Fruit fly (Drosophila melanogaster) whole organism, embryonic: Measurements from ENCODE around the gene CG42795.

ENCODE experiments used
- Bgb ChIP-seq: fragments of 200-800 bp; sonication (Bioruptor generic); IDR thresholded peaks from 2 replicates; pipeline ENCODE4 v1.3.6; 2022; ENCODE audit warnings: missing biosample characterization, missing genetic modification characterization; ENCODE audit not compliant: partially characterized antibody
- CG1024 ChIP-seq: fragments of 200-800 bp; sonication (Bioruptor generic); IDR thresholded peaks from 2 replicates; pipeline ENCODE4 v1.3.6; 2022; ENCODE audit warnings: missing biosample characterization, missing genetic modification characterization
- CG10565 ChIP-seq: fragments of 200-800 bp; sonication (Bioruptor generic); optimal IDR thresholded peaks from 3 replicates; lab custom pipeline; 2016; ENCODE audit warnings: missing biosample characterization, mild to moderate bottlenecking, missing genetic modification characterization
- CG10959 ChIP-seq: fragments of 200-800 bp; sonication (Bioruptor generic); IDR thresholded peaks from 2 replicates; pipeline ENCODE4 v1.3.6; 2022; ENCODE audit warnings: missing biosample characterization, missing genetic modification characterization
- CG12219 ChIP-seq: fragments of 200-800 bp; sonication (Bioruptor generic); optimal IDR thresholded peaks from 3 replicates; lab custom pipeline; 2018; ENCODE audit warnings: missing biosample characterization, mild to moderate bottlenecking, missing genetic modification characterization
- CG12299 ChIP-seq: fragments of 200-800 bp; sonication (Bioruptor generic); optimal IDR thresholded peaks from 2 replicates; lab custom pipeline; 2018; ENCODE audit warnings: missing biosample characterization, mild to moderate bottlenecking, missing genetic modification characterization
- CG1233 ChIP-seq: fragments of 200-800 bp; sonication (Bioruptor generic); optimal IDR thresholded peaks from 4 replicates; lab custom pipeline; 2018; ENCODE audit warnings: missing biosample characterization, mild to moderate bottlenecking, missing genetic modification characterization
- CG14667 ChIP-seq: fragments of 200-800 bp; sonication (Bioruptor generic); IDR thresholded peaks from 2 replicates; pipeline ENCODE4 v1.3.6; 2022; ENCODE audit warnings: missing biosample characterization, missing genetic modification characterization
- CG14860 ChIP-seq: fragments of 200-800 bp; sonication (Bioruptor generic); IDR thresholded peaks from 3 replicates; pipeline ENCODE4 v1.3.6; 2022; ENCODE audit warnings: missing biosample characterization, missing genetic modification characterization; ENCODE audit not compliant: partially characterized antibody
- CG14965 ChIP-seq: fragments of 200-800 bp; sonication (Bioruptor generic); optimal IDR thresholded peaks from 2 replicates; lab custom pipeline; 2016; ENCODE audit warnings: missing biosample characterization, missing genetic modification characterization, borderline replicate concordance
- CG16779 ChIP-seq: fragments of 200-800 bp; sonication (Bioruptor generic); IDR thresholded peaks from 2 replicates; pipeline ENCODE4 v1.3.6; 2022; ENCODE audit warnings: missing biosample characterization, missing genetic modification characterization
- CG17802 ChIP-seq: fragments of 200-800 bp; sonication (Bioruptor generic); optimal IDR thresholded peaks from 2 replicates; lab custom pipeline; 2018; ENCODE audit warnings: missing biosample characterization, mild to moderate bottlenecking, missing genetic modification characterization, moderate library complexity
- CG18262 ChIP-seq: fragments of 200-800 bp; optimal IDR thresholded peaks from 3 replicates; lab custom pipeline; 2019; ENCODE audit warnings: missing biosample characterization, mild to moderate bottlenecking, missing genetic modification characterization, moderate library complexity
- CG1832 ChIP-seq: fragments of 200-800 bp; sonication (Bioruptor generic); optimal IDR thresholded peaks from 2 replicates; lab custom pipeline; 2017; ENCODE audit warnings: missing biosample characterization, mild to moderate bottlenecking, missing genetic modification characterization, inconsistent platforms
- CG18599 ChIP-seq: fragments of 200-800 bp; sonication (Bioruptor generic); optimal IDR thresholded peaks from 3 replicates; lab custom pipeline; 2017; ENCODE audit warnings: missing biosample characterization, missing genetic modification characterization, mild to moderate bottlenecking, moderate library complexity, missing genetic modification reagents
- CG3163 ChIP-seq: fragments of 200-800 bp; sonication (Bioruptor generic); optimal IDR thresholded peaks from 3 replicates; lab custom pipeline; 2016; ENCODE audit warnings: missing biosample characterization, missing genetic modification characterization
- CG4404 ChIP-seq: fragments of 200-800 bp; sonication (Bioruptor generic); IDR thresholded peaks from 2 replicates; pipeline ENCODE4 v1.3.6; 2022; ENCODE audit warnings: missing biosample characterization, missing genetic modification characterization
- CG5953 ChIP-seq: fragments of 200-800 bp; sonication (Bioruptor generic); IDR thresholded peaks from 2 replicates; pipeline ENCODE4 v1.3.6; 2022; ENCODE audit warnings: missing biosample characterization, missing genetic modification characterization
- CG7745 ChIP-seq: fragments of 200-800 bp; sonication (Bioruptor generic); optimal IDR thresholded peaks from 2 replicates; lab custom pipeline; 2018; ENCODE audit warnings: missing biosample characterization, mild to moderate bottlenecking, missing genetic modification characterization, moderate library complexity
- CG9932 ChIP-seq: fragments of 200-800 bp; sonication (Bioruptor generic); IDR thresholded peaks from 2 replicates; pipeline ENCODE4 v1.3.6; 2022; ENCODE audit warnings: missing biosample characterization, missing genetic modification characterization
- Deaf1 ChIP-seq: fragments of 200-800 bp; optimal IDR thresholded peaks from 3 replicates; lab custom pipeline; 2019; ENCODE audit warnings: missing biosample characterization, mild to moderate bottlenecking, missing genetic modification characterization, moderate library complexity
- Doc2 ChIP-seq: fragments of 200-800 bp; sonication (Bioruptor generic); IDR thresholded peaks from 2 replicates; pipeline ENCODE4 v1.3.6; 2022; ENCODE audit warnings: missing biosample characterization, missing genetic modification characterization
- E2f1 ChIP-seq: fragments of 200-800 bp; sonication (Bioruptor generic); IDR thresholded peaks from 2 replicates; pipeline ENCODE4 v1.3.6; 2022; ENCODE audit warnings: missing biosample characterization, missing genetic modification characterization
- Fer1 ChIP-seq: fragments of 200-800 bp; sonication (Bioruptor generic); optimal IDR thresholded peaks from 2 replicates; lab custom pipeline; 2017; ENCODE audit warnings: missing biosample characterization, mild to moderate bottlenecking, missing genetic modification characterization
- GATAe ChIP-seq: fragments of 200-800 bp; sonication (Bioruptor generic); conservative IDR thresholded peaks from 2 replicates; pipeline ENCODE4 v1.3.6; 2022; ENCODE audit warnings: missing biosample characterization, missing genetic modification characterization
- Hr51 ChIP-seq, 2 experiments: fragments of 200-800 bp; sonication (Bioruptor generic); optimal IDR thresholded peaks; 2 replicates in 1 of 2; 3 replicates in 1 of 2; lab custom pipeline; 2016 to 2018; ENCODE audit warnings: missing biosample characterization in 2 of 2, missing genetic modification characterization in 2 of 2, mild to moderate bottlenecking in 1 of 2, moderate library complexity in 1 of 2
- Meics ChIP-seq: fragments of 200-800 bp; sonication (Bioruptor generic); optimal IDR thresholded peaks from 2 replicates; lab custom pipeline; 2017; ENCODE audit warnings: missing biosample characterization, mild to moderate bottlenecking, missing genetic modification characterization
- Mrtf ChIP-seq: fragments of 200-800 bp; sonication (Bioruptor generic); IDR thresholded peaks from 3 replicates; pipeline ENCODE4 v1.3.6; 2022; ENCODE audit warnings: missing biosample characterization, missing genetic modification characterization
- NFAT ChIP-seq: fragments of 200-800 bp; sonication (Bioruptor generic); IDR thresholded peaks from 2 replicates; pipeline ENCODE4 v1.3.6; 2022; ENCODE audit warnings: missing biosample characterization, missing genetic modification characterization
- Opbp ChIP-seq: fragments of 200-800 bp; sonication (Bioruptor generic); IDR thresholded peaks from 3 replicates; pipeline ENCODE4 v1.3.6; 2022; ENCODE audit warnings: missing biosample characterization, missing genetic modification characterization; ENCODE audit not compliant: partially characterized antibody
- aop ChIP-seq: fragments of 200-800 bp; sonication (Bioruptor generic); IDR thresholded peaks from 2 replicates; pipeline ENCODE4 v1.3.6; 2022; ENCODE audit warnings: missing biosample characterization, missing genetic modification characterization
- ara ChIP-seq: fragments of 200-800 bp; sonication (Bioruptor generic); IDR thresholded peaks from 2 replicates; pipeline ENCODE4 v1.3.6; 2022; ENCODE audit warnings: missing biosample characterization, missing genetic modification characterization
- bsh ChIP-seq, 2 experiments: fragments of 200-800 bp; sonication (Bioruptor generic); optimal IDR thresholded peaks; 2 replicates each; lab custom pipeline; 2017 to 2018; ENCODE audit warnings: mild to moderate bottlenecking in 2 of 2, missing biosample characterization in 2 of 2, missing genetic modification characterization in 2 of 2, moderate library complexity in 1 of 2
- chif ChIP-seq, 2 experiments: fragments of 200-800 bp; sonication (Bioruptor generic); optimal IDR thresholded peaks; 3 replicates each; lab custom pipeline; 2016; ENCODE audit warnings: missing biosample characterization in 2 of 2, missing genetic modification characterization in 2 of 2
- eyg ChIP-seq: fragments of 200-800 bp; sonication (Bioruptor generic); optimal IDR thresholded peaks from 3 replicates; lab custom pipeline; 2016; ENCODE audit warnings: missing biosample characterization, missing genetic modification characterization
- fd64A ChIP-seq: fragments of 200-800 bp; sonication (Bioruptor generic); optimal IDR thresholded peaks from 3 replicates; lab custom pipeline; 2018; ENCODE audit warnings: missing biosample characterization, mild to moderate bottlenecking, missing genetic modification characterization
- gfzf ChIP-seq: fragments of 200-800 bp; sonication (Bioruptor generic); optimal IDR thresholded peaks from 2 replicates; lab custom pipeline; 2016; ENCODE audit warnings: missing biosample characterization, mild to moderate bottlenecking, missing genetic modification characterization, moderate library complexity
- h ChIP-seq: fragments of >200 bp; optimal IDR thresholded peaks from 2 replicates; lab custom pipeline; 2017
- hkb ChIP-seq, 2 experiments: fragments of 200-800 bp in 1 of 2; fragments of >200 bp in 1 of 2; sonication (Bioruptor generic) in 1 of 2; IDR thresholded peaks in 1 of 2; optimal IDR thresholded peaks in 1 of 2; 2 replicates each; pipeline versions ENCODE4 v1.3.6 to Lab custom; 2017 to 2022; ENCODE audit warnings: missing biosample characterization in 1 of 2, missing genetic modification characterization in 1 of 2
- kay ChIP-seq: fragments of 200-800 bp; sonication (Bioruptor generic); optimal IDR thresholded peaks from 2 replicates; lab custom pipeline; 2016; ENCODE audit warnings: missing biosample characterization, missing genetic modification characterization
- mld ChIP-seq: fragments of 200-800 bp; sonication (Bioruptor generic); IDR thresholded peaks from 3 replicates; pipeline ENCODE4 v1.3.6; 2022; ENCODE audit warnings: missing biosample characterization, missing genetic modification characterization; ENCODE audit not compliant: partially characterized antibody
- onecut ChIP-seq: fragments of 200-800 bp; sonication (Bioruptor generic); IDR thresholded peaks from 2 replicates; pipeline ENCODE4 v1.3.6; 2022; ENCODE audit warnings: missing biosample characterization, missing genetic modification characterization
- pnt ChIP-seq: fragments of 200-800 bp; sonication (Bioruptor generic); optimal IDR thresholded peaks from 3 replicates; lab custom pipeline; 2016; ENCODE audit warnings: missing biosample characterization, missing genetic modification characterization
- ro ChIP-seq: fragments of 200-800 bp; sonication (Bioruptor generic); IDR thresholded peaks from 2 replicates; pipeline ENCODE4 v1.3.6; 2022; ENCODE audit warnings: missing biosample characterization, missing genetic modification characterization
- row ChIP-seq: fragments of 200-800 bp; sonication (Bioruptor generic); IDR thresholded peaks from 3 replicates; pipeline ENCODE4 v1.3.6; 2022; ENCODE audit warnings: missing biosample characterization, missing genetic modification characterization
- so ChIP-seq: fragments of 200-800 bp; sonication (Bioruptor generic); IDR thresholded peaks from 3 replicates; pipeline ENCODE4 v1.3.6; 2022; ENCODE audit warnings: missing biosample characterization, missing genetic modification characterization
- stc ChIP-seq: fragments of 200-800 bp; sonication (Bioruptor generic); IDR thresholded peaks from 2 replicates; pipeline ENCODE4 v1.3.6; 2022; ENCODE audit warnings: missing biosample characterization, missing genetic modification characterization
- tll ChIP-seq, 2 experiments: fragments of 200-800 bp in 1 of 2; fragments of >200 bp in 1 of 2; sonication (Bioruptor generic) in 1 of 2; optimal IDR thresholded peaks; 2 replicates each; lab custom pipeline; 2017 to 2019; ENCODE audit warnings: missing biosample characterization in 2 of 2, missing genetic modification characterization in 2 of 2, mild to moderate bottlenecking in 1 of 2, moderate library complexity in 1 of 2
- unpg ChIP-seq: fragments of 200-800 bp; sonication (Bioruptor generic); optimal IDR thresholded peaks from 3 replicates; lab custom pipeline; 2018; ENCODE audit warnings: missing biosample characterization, mild to moderate bottlenecking, missing genetic modification characterization, moderate library complexity
- wdn ChIP-seq: fragments of 200-800 bp; sonication (Bioruptor generic); IDR thresholded peaks from 2 replicates; pipeline ENCODE4 v1.3.6; 2022; ENCODE audit warnings: missing biosample characterization, missing genetic modification characterization
- wor ChIP-seq: fragments of 200-800 bp; sonication (Bioruptor generic); IDR thresholded peaks from 2 replicates; pipeline ENCODE4 v1.3.6; 2022; ENCODE audit warnings: missing biosample characterization, missing genetic modification characterization

CG42795 gene

dm6 chr3R:10261800-10262199 is 36.3 kb downstream of the CG42795 start, which contains the start of the genes Sirt6 and pont (continued):
- TF ChIP-seq ara (GFP tag; lab: Robert Waterston, UW): no peak
- no peak for TF ChIP-seq ro (GFP tag; lab: Robert Waterston, UW)
- peak; percentile 92 for TF ChIP-seq CG12299
- TF ChIP-seq CG16779 (GFP tag; lab: Robert Waterston, UW): no peak
- TF ChIP-seq wdn: no peak
- no peak for TF ChIP-seq CG14965 (GFP tag; lab: Kevin White, UChicago)
- TF ChIP-seq CG3163 (GFP tag; lab: Kevin White, UChicago): peak; percentile 8
- TF ChIP-seq CG10959: no peak
- peak; percentile 94 for TF ChIP-seq CG1233 (GFP tag; lab: Kevin White, UChicago)
- peak; percentile 91 for TF ChIP-seq Fer1
- TF ChIP-seq CG7745: peak; percentile 19
- peak; percentile 41 to 96 for TF ChIP-seq Hr51 (GFP tag; optimal IDR thresholded peaks at IDR 0.05; lab: Kevin White, UChicago)
- peak; percentile 77 for TF ChIP-seq CG12219
- TF ChIP-seq CG18262 (tag; lab: Kevin White, UChicago): peak; percentile 98
- TF ChIP-seq Bgb (GFP tag; lab: Robert Waterston, UW): no peak
- no peak for TF ChIP-seq CG5953 (GFP tag; lab: Robert Waterston, UW)
- TF ChIP-seq CG10565 (GFP tag; lab: Kevin White, UChicago): peak; percentile 12
- TF ChIP-seq hkb (optimal IDR thresholded peaks at IDR 0.05; lab: Kevin White, UChicago): no peak
- TF ChIP-seq hkb (GFP tag; IDR thresholded peaks at IDR 0.05; lab: Robert Waterston, UW): no peak
- TF ChIP-seq Mrtf: no peak
- TF ChIP-seq unpg (GFP tag; lab: Kevin White, UChicago): peak; percentile 97
- no peak for TF ChIP-seq h (lab: Kevin White, UChicago)
- TF ChIP-seq CG18599 (GFP tag; lab: Kevin White, UChicago): peak; percentile 94
- TF ChIP-seq wor (GFP tag; lab: Robert Waterston, UW): no peak
- TF ChIP-seq gfzf (GFP tag; lab: Kevin White, UChicago): peak; percentile 66
- no peak for TF ChIP-seq CG9932 (GFP tag; lab: Robert Waterston, UW)
- TF ChIP-seq CG1832 (GFP tag; lab: Kevin White, UChicago): no peak
- TF ChIP-seq GATAe (GFP tag; lab: Robert Waterston, UW): no peak
- TF ChIP-seq mld (GFP tag; lab: Robert Waterston, UW): no peak
- TF ChIP-seq pnt (GFP tag; lab: Kevin White, UChicago): peak; percentile 48
- no peak for TF ChIP-seq CG1024 (GFP tag; lab: Robert Waterston, UW)
- TF ChIP-seq CG4404: no peak
- TF ChIP-seq Meics (GFP tag; lab: Kevin White, UChicago): peak; percentile 94
- TF ChIP-seq onecut (GFP tag; lab: Robert Waterston, UW): peak; percentile 83
- no peak for TF ChIP-seq E2f1 (GFP tag; lab: Robert Waterston, UW)
- TF ChIP-seq CG14667 (GFP tag; lab: Robert Waterston, UW): no peak
- no peak for TF ChIP-seq fd64A (GFP tag; lab: Kevin White, UChicago)
- peak; percentile 70 for TF ChIP-seq CG17802
- TF ChIP-seq CG14860 (GFP tag; lab: Robert Waterston, UW): no peak
- TF ChIP-seq row (GFP tag; lab: Robert Waterston, UW): no peak
- TF ChIP-seq tll (GFP tag; optimal IDR thresholded peaks at IDR 0.05; lab: Kevin White, UChicago): peak in 1 of 2 experiments; percentile 43
- peak; percentile 87 for TF ChIP-seq kay (GFP tag; lab: Kevin White, UChicago)
- peak; percentile 39 to 59 for TF ChIP-seq chif (GFP tag; optimal IDR thresholded peaks at IDR 0.05; lab: Kevin White, UChicago)
- no peak for TF ChIP-seq Doc2 (GFP tag; lab: Robert Waterston, UW)
- TF ChIP-seq Deaf1 (tag; lab: Kevin White, UChicago): peak; percentile 82
- no peak for TF ChIP-seq aop (GFP tag; lab: Robert Waterston, UW)
- TF ChIP-seq eyg (GFP tag; lab: Kevin White, UChicago): peak; percentile 15
- peak; percentile 44 to 98 for TF ChIP-seq bsh (GFP tag; optimal IDR thresholded peaks at IDR 0.05; lab: Kevin White, UChicago)
- TF ChIP-seq NFAT (GFP tag; lab: Robert Waterston, UW): no peak
- no peak for TF ChIP-seq stc (GFP tag; lab: Robert Waterston, UW)
- no peak for TF ChIP-seq so (GFP tag; lab: Robert Waterston, UW)
- TF ChIP-seq Opbp: no peak
